Worm (Caenorhabditis elegans): ENCODE measurements around the gene rgs-6.

- TF ChIP-seq ama-1 (optimal IDR thresholded peaks at IDR 0.05) = no peak
- TF ChIP-seq lin-38 (GFP tag; IDR thresholded peaks at IDR 0.05) = no peak
- no peak for TF ChIP-seq snpc-4 (tag; optimal IDR thresholded peaks at IDR 0.05)
- TF ChIP-seq Y75B8A.6 (GFP tag; IDR thresholded peaks at IDR 0.05) = no peak
- no peak for TF ChIP-seq sdz-12 (GFP tag; optimal IDR thresholded peaks at IDR 0.05)
- no peak for TF ChIP-seq nhr-48 (tag; optimal IDR thresholded peaks at IDR 0.05)
- no peak for TF ChIP-seq vab-7 (GFP tag; IDR thresholded peaks at IDR 0.05)
- TF ChIP-seq F10B5.3 (tag; optimal IDR thresholded peaks at IDR 0.05) = no peak
- TF ChIP-seq nhr-11 (tag; optimal IDR thresholded peaks at IDR 0.05) = no peak
- TF ChIP-seq lin-15B (tag; optimal IDR thresholded peaks at IDR 0.05) = no peak
- no peak for TF ChIP-seq F49E8.2 (tag; optimal IDR thresholded peaks at IDR 0.05; ENCODE audit: borderline replicate concordance)
Measured at ce11 chrX:5772538-5773154, 39.1 kb upstream of the rgs-6 start.

Measured in whole organism, L4 larva.